Worm (Caenorhabditis elegans): ENCODE data around the gene mfsd-11.

- TF ChIP-seq med-1 (GFP tag; optimal IDR thresholded peaks at IDR 0.05; ENCODE audit: insufficient read depth) (no peak), cog-1 (tag; optimal IDR thresholded peaks at IDR 0.05) (no peak), klf-2 (GFP tag; conservative IDR thresholded peaks at IDR 0.05) (no peak), ref-1 (GFP tag; conservative IDR thresholded peaks at IDR 0.05) (no peak), tab-1 (GFP tag; IDR thresholded peaks at IDR 0.05) (no peak), T22C8.4 (GFP tag; IDR thresholded peaks at IDR 0.05) (no peak)
These were observed 13.9 kb upstream of the mfsd-11 start for ce11 chrX:12167632-12168377.

All from whole organism, midembryonic.